Fruit fly (Drosophila melanogaster) whole organism: ENCODE results near the gene CG32379.

Experiments
- CG8478 ChIP-seq: fragments of >200 bp; optimal IDR thresholded peaks from 2 replicates; lab custom pipeline; 2018; ENCODE audit warnings: inconsistent platforms
- Dll ChIP-seq: fragments of >200 bp; optimal IDR thresholded peaks from 2 replicates; lab custom pipeline; 2017
- EcR ChIP-seq, 2 experiments: fragments of >200 bp; optimal IDR thresholded peaks; 2 replicates each; lab custom pipeline; 2017; ENCODE audit warnings: missing biosample characterization in 2 of 2, missing genetic modification characterization in 2 of 2, missing genetic modification reagents in 2 of 2
- pan ChIP-seq: fragments of >200 bp; optimal IDR thresholded peaks from 2 replicates; lab custom pipeline; 2017
- psq ChIP-seq: fragments of >200 bp; optimal IDR thresholded peaks from 2 replicates; lab custom pipeline; 2017
- usp ChIP-seq: fragments of >200 bp; optimal IDR thresholded peaks from 2 replicates; lab custom pipeline; 2017; ENCODE audit warnings: missing biosample characterization, missing genetic modification characterization, mixed read lengths

DNA sequence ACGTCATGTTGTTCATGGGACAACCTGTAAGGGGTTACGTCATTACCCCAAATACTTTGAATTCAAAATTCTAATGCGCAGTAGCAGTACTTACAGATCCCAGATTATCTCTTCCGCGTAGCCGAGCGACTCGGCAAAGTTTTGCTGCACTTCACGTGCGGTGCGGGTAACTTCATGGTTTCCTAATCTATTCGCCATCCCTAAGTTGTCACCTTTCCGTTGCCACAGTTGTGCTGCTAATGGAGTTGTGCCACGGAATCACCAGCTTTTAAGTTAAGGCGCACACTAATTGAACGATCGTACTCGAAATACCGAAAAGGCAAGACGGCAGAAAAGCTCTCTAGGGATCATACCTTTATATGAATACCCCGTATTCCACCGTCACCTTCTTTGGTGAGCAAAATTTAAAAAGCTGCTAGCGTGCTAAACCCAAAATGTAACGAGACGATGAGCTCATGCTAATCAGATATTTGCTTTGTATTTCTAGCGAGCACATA, 36.3 kb upstream of the CG32379 start, which contains the start of gene pst:
- TF ChIP-seq EcR (GFP tag; optimal IDR thresholded peaks at IDR 0.05; lab: Kevin White, UChicago): no peak
- no peak for TF ChIP-seq pan (lab: Kevin White, UChicago)
- no peak for TF ChIP-seq psq (lab: Kevin White, UChicago)
- no peak for TF ChIP-seq CG8478 (lab: Kevin White, UChicago)
- no peak for TF ChIP-seq Dll (lab: Kevin White, UChicago)
- TF ChIP-seq usp (GFP tag; lab: Kevin White, UChicago): no peak
